Worm (Caenorhabditis elegans): ENCODE data around the gene cal-3.

DNA sequence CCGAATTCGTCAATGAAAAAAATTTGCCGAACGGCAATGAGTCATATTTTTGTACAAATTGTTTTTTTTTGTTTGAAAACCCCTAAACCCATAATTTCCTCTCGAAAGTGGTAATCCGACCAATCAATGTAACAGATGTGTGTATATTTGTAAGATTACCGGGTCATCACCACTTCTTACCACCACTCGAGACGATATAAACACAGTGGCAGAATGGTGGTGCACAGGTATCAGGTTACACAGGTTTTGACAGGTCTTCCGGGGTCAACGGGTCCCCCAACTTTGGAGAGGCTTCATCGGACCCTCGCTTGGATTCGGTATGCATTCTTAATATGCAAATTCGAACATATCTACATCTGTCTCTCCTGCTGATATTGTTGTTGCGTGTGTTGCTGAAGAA, 3.7 kb upstream of the cal-3 start:
- TF ChIP-seq hnd-1 (tag; optimal IDR thresholded peaks at IDR 0.05) (no peak), ama-1 (optimal IDR thresholded peaks at IDR 0.05) (no peak), tbx-37 (GFP tag; conservative IDR thresholded peaks at IDR 0.05) (no peak), hmbx-1 (tag; optimal IDR thresholded peaks at IDR 0.05) (no peak), ceh-13 (GFP tag; optimal IDR thresholded peaks at IDR 0.05) (no peak), aly-1 (tag; optimal IDR thresholded peaks at IDR 0.05) (no peak)

Measured in whole organism, early embryonic.